Worm (Caenorhabditis elegans) whole organism, midembryonic: ENCODE measurements around the gene srsy-1.

Source experiments
- T22C8.4 ChIP-seq: fragments of 200-800 bp; sonication (Bioruptor generic); IDR thresholded peaks from 2 replicates; pipeline ENCODE4 v1.3.6; 2022; ENCODE audit warnings: missing genetic modification characterization, missing compliant biosample characterization
- cog-1 ChIP-seq: sonication (generic microtip); optimal IDR thresholded peaks from 2 replicates; lab custom pipeline; 2016; ENCODE audit warnings: missing genetic modification characterization, missing compliant biosample characterization
- flt-1 ChIP-seq: fragments of 200-800 bp; sonication (Bioruptor generic); IDR thresholded peaks from 2 replicates; pipeline ENCODE4 v1.3.6; 2022; ENCODE audit warnings: missing genetic modification characterization, missing compliant biosample characterization
- klf-2 ChIP-seq: fragments of 200-800 bp; sonication (Bioruptor generic); conservative IDR thresholded peaks from 2 replicates; pipeline ENCODE4 v1.3.6; 2022; ENCODE audit warnings: missing genetic modification reagents, missing genetic modification characterization, missing compliant biosample characterization
- med-1 ChIP-seq: sonication (generic microtip); optimal IDR thresholded peaks from 2 replicates; lab custom pipeline; 2017; ENCODE audit warnings: missing genetic modification characterization, mild to moderate bottlenecking, missing compliant biosample characterization, antibody characterized with exemption, missing genetic modification reagents; ENCODE audit not compliant: insufficient read depth
- tab-1 ChIP-seq: fragments of 200-800 bp; sonication (Bioruptor generic); IDR thresholded peaks from 2 replicates; pipeline ENCODE4 v1.3.6; 2022; ENCODE audit warnings: missing genetic modification characterization, missing compliant biosample characterization
- ztf-23 ChIP-seq: fragments of 200-800 bp; sonication (Bioruptor generic); IDR thresholded peaks from 2 replicates; pipeline ENCODE4 v1.3.6; 2022; ENCODE audit warnings: missing genetic modification reagents, missing genetic modification characterization, missing compliant biosample characterization
- ztf-29 ChIP-seq: fragments of 200-800 bp; sonication (Bioruptor generic); IDR thresholded peaks from 2 replicates; pipeline ENCODE4 v1.3.6; 2022; ENCODE audit warnings: missing genetic modification reagents, missing genetic modification characterization, missing compliant biosample characterization

ce11 chrII:5130081-5130480, 14.2 kb downstream of the srsy-1 start, which contains the start of gene lgc-56:
- TF ChIP-seq med-1 (no peak), ztf-29 (GFP tag; lab: Robert Waterston, UW) (no peak), flt-1 (GFP tag; lab: Robert Waterston, UW) (no peak), cog-1 (no peak), tab-1 (GFP tag; lab: Robert Waterston, UW) (no peak), ztf-23 (GFP tag; lab: Robert Waterston, UW) (no peak), klf-2 (GFP tag; lab: Robert Waterston, UW) (no peak), T22C8.4 (GFP tag; lab: Robert Waterston, UW) (no peak)
